Worm (Caenorhabditis elegans): ENCODE measurements around the gene Y102A5C.36.

ce11 chrV:16899355-16899754 is 27.9 kb downstream of the Y102A5C.36 start, which contains the start of gene fbxa-45:
- no peak for TF ChIP-seq snpc-4 (tag; optimal IDR thresholded peaks at IDR 0.05)
- no peak for TF ChIP-seq sea-2 (GFP tag; optimal IDR thresholded peaks at IDR 0.05)
- TF ChIP-seq lin-39 (tag; optimal IDR thresholded peaks at IDR 0.05): no peak
- no peak for TF ChIP-seq fkh-10 (GFP tag; optimal IDR thresholded peaks at IDR 0.05)
- TF ChIP-seq nhr-76 (tag; optimal IDR thresholded peaks at IDR 0.05): no peak
- no peak for TF ChIP-seq egl-27 (tag; optimal IDR thresholded peaks at IDR 0.05)
- TF ChIP-seq jun-1 (tag; optimal IDR thresholded peaks at IDR 0.05): no peak
- no peak for TF ChIP-seq zag-1 (tag; optimal IDR thresholded peaks at IDR 0.05)

All from whole organism, L3 larva.